Worm (Caenorhabditis elegans): Measurements from ENCODE around the gene F09E5.11.

The F09E5.11 gene

ce11 chrII:5391447-5391846 lies 33.5 kb upstream of the F09E5.11 start:
- TF ChIP-seq nhr-12 (tag; optimal IDR thresholded peaks at IDR 0.05) (no peak), fkh-4 (tag; optimal IDR thresholded peaks at IDR 0.05; ENCODE audit: borderline replicate concordance) (no peak), lin-35 (GFP tag; optimal IDR thresholded peaks at IDR 0.05) (peak in 1 of 2 experiments; percentile 3), fkh-8 (tag; optimal IDR thresholded peaks at IDR 0.05) (no peak), zip-4 (GFP tag; optimal IDR thresholded peaks at IDR 0.05) (no peak), dsc-1 (tag; optimal IDR thresholded peaks at IDR 0.05) (no peak), tlp-1 (tag; optimal IDR thresholded peaks at IDR 0.05) (no peak), nhr-85 (tag) (no peak), pqm-1 (tag; optimal IDR thresholded peaks at IDR 0.05) (no peak), ceh-63 (GFP tag; optimal IDR thresholded peaks at IDR 0.05) (no peak), lin-39 (tag; optimal IDR thresholded peaks at IDR 0.05) (no peak), dpl-1 (GFP tag; optimal IDR thresholded peaks at IDR 0.05) (peak in 2 of 3 experiments; percentile 13 to 48), hlh-4 (tag; optimal IDR thresholded peaks at IDR 0.05) (no peak), efl-1 (optimal IDR thresholded peaks at IDR 0.05) (peak; percentile 28 to 45), efl-1 (GFP tag; optimal IDR thresholded peaks at IDR 0.05 in 1 of 2) (peak; percentile 46 to 89), nhr-11 (tag; optimal IDR thresholded peaks at IDR 0.05) (no peak), grh-1 (GFP tag; IDR thresholded peaks at IDR 0.05) (no peak), swsn-7 (tag; optimal IDR thresholded peaks at IDR 0.05) (no peak)

ce11 chrII:5389831-5390323 lies 31.9 kb upstream of the F09E5.11 start, which contains the start of gene ndx-6:
ndx-6 (minus strand) TSS chrII:5389881.
- no peak for TF ChIP-seq ceh-88 (GFP tag; IDR thresholded peaks at IDR 0.05)
- peak; percentile 91 for TF ChIP-seq nhr-20 (tag; optimal IDR thresholded peaks at IDR 0.05)
- peak; percentile 77 for TF ChIP-seq lin-13 (GFP tag; optimal IDR thresholded peaks at IDR 0.05)
- peak in 1 of 2 experiments; percentile 65 for TF ChIP-seq mdl-1 (tag; optimal IDR thresholded peaks at IDR 0.05)
- peak; percentile 81 for TF ChIP-seq blmp-1 (tag; optimal IDR thresholded peaks at IDR 0.05)
- no peak for TF ChIP-seq egl-27 (tag; optimal IDR thresholded peaks at IDR 0.05)
- TF ChIP-seq snu-23 (GFP tag; optimal IDR thresholded peaks at IDR 0.05), result peak; percentile 93
- peak; percentile 64 for TF ChIP-seq nhr-11 (tag; optimal IDR thresholded peaks at IDR 0.05)
- TF ChIP-seq nhr-19 (GFP tag; conservative IDR thresholded peaks at IDR 0.05), result peak; percentile 87
- TF ChIP-seq unc-130 (tag; optimal IDR thresholded peaks at IDR 0.05), result peak; percentile 83
- TF ChIP-seq unc-86 (tag; optimal IDR thresholded peaks at IDR 0.05), result peak; percentile 76
- no peak for TF ChIP-seq mef-2 (tag; optimal IDR thresholded peaks at IDR 0.05)
- peak; percentile 92 for TF ChIP-seq mep-1 (tag; optimal IDR thresholded peaks at IDR 0.05)
- no peak for TF ChIP-seq efl-3 (GFP tag; optimal IDR thresholded peaks at IDR 0.05)
- peak; percentile 82 for TF ChIP-seq skn-1 (tag; optimal IDR thresholded peaks at IDR 0.05)
- TF ChIP-seq alr-1 (tag; optimal IDR thresholded peaks at IDR 0.05; ENCODE audit: borderline replicate concordance), result no peak
- TF ChIP-seq unc-62 (GFP tag; optimal IDR thresholded peaks at IDR 0.05), result no peak
- peak; percentile 39; the same call in 1 of the 2 replicates for TF ChIP-seq mab-9 (GFP tag; IDR thresholded peaks at IDR 0.05)
- peak; percentile 80 for TF ChIP-seq jun-1 (tag; optimal IDR thresholded peaks at IDR 0.05)
- peak; percentile 90 for TF ChIP-seq nhr-47 (tag; optimal IDR thresholded peaks at IDR 0.05)
- TF ChIP-seq nhr-90 (tag; optimal IDR thresholded peaks at IDR 0.05; ENCODE audit: poor library complexity), result peak; percentile 88
- TF ChIP-seq dsc-1 (tag; optimal IDR thresholded peaks at IDR 0.05), result peak; percentile 88
- TF ChIP-seq pax-3 (tag; optimal IDR thresholded peaks at IDR 0.05), result peak; percentile 7
- TF ChIP-seq dpl-1 (GFP tag; optimal IDR thresholded peaks at IDR 0.05), result peak; percentile 99
- peak; percentile 75 for TF ChIP-seq ama-1 (optimal IDR thresholded peaks at IDR 0.05)
- TF ChIP-seq pag-3 (tag; optimal IDR thresholded peaks at IDR 0.05; ENCODE audit: borderline replicate concordance, insufficient read depth), result no peak
- peak; percentile 67 for TF ChIP-seq F16B12.6 (tag; optimal IDR thresholded peaks at IDR 0.05)
- peak; percentile 33 for TF ChIP-seq C04F5.9 (tag; optimal IDR thresholded peaks at IDR 0.05)
- TF ChIP-seq fkh-10 (GFP tag; optimal IDR thresholded peaks at IDR 0.05), result peak; percentile 46
- TF ChIP-seq fos-1 (tag; optimal IDR thresholded peaks at IDR 0.05), result peak; percentile 76
- TF ChIP-seq nhr-76 (tag; optimal IDR thresholded peaks at IDR 0.05), result no peak
- TF ChIP-seq unc-30 (tag; optimal IDR thresholded peaks at IDR 0.05), result no peak
- peak; percentile 92 to 99 for TF ChIP-seq efl-1 (optimal IDR thresholded peaks at IDR 0.05)
- TF ChIP-seq efl-1 (GFP tag; optimal IDR thresholded peaks at IDR 0.05 in 1 of 2), result peak; percentile 98 to 100
- no peak for TF ChIP-seq aha-1 (tag; optimal IDR thresholded peaks at IDR 0.05)
- TF ChIP-seq lin-15B (tag; optimal IDR thresholded peaks at IDR 0.05), result peak; percentile 59
- no peak for TF ChIP-seq nhr-12 (tag; optimal IDR thresholded peaks at IDR 0.05)
- TF ChIP-seq ztf-11 (tag; optimal IDR thresholded peaks at IDR 0.05), result peak in 1 of 2 experiments; percentile 27
- peak; percentile 80 for TF ChIP-seq fkh-8 (tag; optimal IDR thresholded peaks at IDR 0.05)
- peak; percentile 82 for TF ChIP-seq aly-2 (tag; optimal IDR thresholded peaks at IDR 0.05)
